Fruit fly (Drosophila melanogaster) whole organism, embryonic: ENCODE data around the gene CG9166.

ENCODE experiments used
- Atf3 ChIP-seq: fragments of 200-800 bp; sonication (Bioruptor generic); optimal IDR thresholded peaks from 3 replicates; lab custom pipeline; 2016; ENCODE audit warnings: missing biosample characterization, missing genetic modification characterization
- B-H2 ChIP-seq: fragments of 200-800 bp; sonication (Bioruptor generic); optimal IDR thresholded peaks from 2 replicates; lab custom pipeline; 2018; ENCODE audit warnings: missing biosample characterization, mild to moderate bottlenecking, missing genetic modification characterization
- C15 ChIP-seq: fragments of 200-800 bp; sonication (Bioruptor generic); IDR thresholded peaks from 3 replicates; pipeline ENCODE4 v1.3.6; 2022; ENCODE audit warnings: missing biosample characterization, missing genetic modification characterization
- CG11456 ChIP-seq: fragments of 200-800 bp; sonication (Bioruptor generic); IDR thresholded peaks from 3 replicates; pipeline ENCODE4 v1.3.6; 2022; ENCODE audit warnings: missing biosample characterization, missing genetic modification characterization
- CG11696 ChIP-seq: fragments of 200-800 bp; sonication (Bioruptor generic); IDR thresholded peaks from 2 replicates; pipeline ENCODE4 v1.3.6; 2022; ENCODE audit warnings: missing biosample characterization, missing genetic modification characterization
- CG1647 ChIP-seq: fragments of 200-800 bp; sonication (Bioruptor generic); optimal IDR thresholded peaks from 3 replicates; lab custom pipeline; 2016; ENCODE audit warnings: missing biosample characterization, missing genetic modification characterization
- CG17568 ChIP-seq: fragments of 200-800 bp; sonication (Bioruptor generic); optimal IDR thresholded peaks from 2 replicates; lab custom pipeline; 2018; ENCODE audit warnings: missing biosample characterization, mild to moderate bottlenecking, missing genetic modification characterization, moderate library complexity
- CG18476 ChIP-seq: fragments of 200-800 bp; sonication (Bioruptor generic); optimal IDR thresholded peaks from 2 replicates; lab custom pipeline; 2016; ENCODE audit warnings: missing biosample characterization, mild to moderate bottlenecking, missing genetic modification characterization
- CG4854 ChIP-seq: fragments of 200-800 bp; sonication (Bioruptor generic); optimal IDR thresholded peaks from 2 replicates; lab custom pipeline; 2016; ENCODE audit warnings: missing biosample characterization, missing genetic modification characterization, inconsistent platforms
- CG6813 ChIP-seq: fragments of 200-800 bp; sonication (Bioruptor generic); optimal IDR thresholded peaks from 2 replicates; lab custom pipeline; 2017; ENCODE audit warnings: missing biosample characterization, missing genetic modification characterization, mild to moderate bottlenecking, moderate library complexity, missing genetic modification reagents
- CG9932 ChIP-seq: fragments of 200-800 bp; sonication (Bioruptor generic); IDR thresholded peaks from 2 replicates; pipeline ENCODE4 v1.3.6; 2022; ENCODE audit warnings: missing biosample characterization, missing genetic modification characterization
- Drgx ChIP-seq: fragments of 200-800 bp; sonication (Bioruptor generic); IDR thresholded peaks from 2 replicates; pipeline ENCODE4 v1.3.6; 2022; ENCODE audit warnings: missing biosample characterization, missing genetic modification characterization
- E2f2 ChIP-seq: fragments of 200-800 bp; sonication (Bioruptor generic); IDR thresholded peaks from 2 replicates; pipeline ENCODE4 v1.3.6; 2022; ENCODE audit warnings: missing biosample characterization, missing genetic modification characterization
- Fer2 ChIP-seq: fragments of 200-800 bp; sonication (Bioruptor generic); optimal IDR thresholded peaks from 2 replicates; lab custom pipeline; 2018; ENCODE audit warnings: missing biosample characterization, mild to moderate bottlenecking, missing genetic modification characterization, moderate library complexity
- Kr ChIP-seq: fragments of 200-800 bp; sonication (Bioruptor generic); optimal IDR thresholded peaks from 2 replicates; lab custom pipeline; 2017; ENCODE audit warnings: missing biosample characterization, mild to moderate bottlenecking, missing genetic modification characterization
- MBD-R2 ChIP-seq: fragments of 200-800 bp; sonication (Bioruptor generic); IDR thresholded peaks from 2 replicates; pipeline ENCODE4 v1.3.6; 2022; ENCODE audit warnings: missing biosample characterization, missing genetic modification characterization
- Med ChIP-seq: fragments of 200-800 bp; sonication (Bioruptor generic); peaks from one replicate; lab custom pipeline; 2016; ENCODE audit warnings: missing biosample characterization, missing genetic modification characterization, mild to moderate bottlenecking, inconsistent platforms, moderate library complexity
- Mrtf ChIP-seq: fragments of 200-800 bp; sonication (Bioruptor generic); IDR thresholded peaks from 3 replicates; pipeline ENCODE4 v1.3.6; 2022; ENCODE audit warnings: missing biosample characterization, missing genetic modification characterization
- NC2α ChIP-seq: fragments of 200-800 bp; sonication (Bioruptor generic); optimal IDR thresholded peaks from 2 replicates; lab custom pipeline; 2016; ENCODE audit warnings: missing biosample characterization, missing genetic modification characterization
- NC2β ChIP-seq: fragments of 200-800 bp; sonication (Bioruptor generic); optimal IDR thresholded peaks from 2 replicates; lab custom pipeline; 2016; ENCODE audit warnings: missing biosample characterization, missing genetic modification characterization
- NK7.1 ChIP-seq: fragments of 200-800 bp; sonication (Bioruptor generic); optimal IDR thresholded peaks from 3 replicates; lab custom pipeline; 2016; ENCODE audit warnings: missing biosample characterization, missing genetic modification characterization
- Oli ChIP-seq: fragments of 200-800 bp; sonication (Bioruptor generic); optimal IDR thresholded peaks from 2 replicates; lab custom pipeline; 2018; ENCODE audit warnings: missing biosample characterization, mild to moderate bottlenecking, missing genetic modification characterization, moderate library complexity
- PHDP ChIP-seq: fragments of 200-800 bp; sonication (Bioruptor generic); optimal IDR thresholded peaks from 3 replicates; lab custom pipeline; 2018; ENCODE audit warnings: missing biosample characterization, mild to moderate bottlenecking, missing genetic modification characterization, moderate library complexity
- Usf ChIP-seq: fragments of 200-800 bp; sonication (Bioruptor generic); optimal IDR thresholded peaks from 2 replicates; lab custom pipeline; 2017; ENCODE audit warnings: missing genotype, missing biosample characterization, missing genetic modification characterization
- Xrp1 ChIP-seq: fragments of 200-800 bp; sonication (Bioruptor generic); IDR thresholded peaks from 2 replicates; pipeline ENCODE4 v1.3.6; 2022; ENCODE audit warnings: missing biosample characterization, missing genetic modification characterization
- amos ChIP-seq: fragments of 200-800 bp; sonication (Bioruptor generic); IDR thresholded peaks from 2 replicates; pipeline ENCODE4 v1.3.6; 2022; ENCODE audit warnings: missing biosample characterization, missing genetic modification characterization; ENCODE audit not compliant: partially characterized antibody
- az2 ChIP-seq: fragments of 200-800 bp; sonication (Bioruptor generic); optimal IDR thresholded peaks from 3 replicates; lab custom pipeline; 2016; ENCODE audit warnings: missing biosample characterization, missing genetic modification characterization
- br ChIP-seq: fragments of >200 bp; optimal IDR thresholded peaks from 2 replicates; lab custom pipeline; 2017
- bsh ChIP-seq, 2 experiments: fragments of 200-800 bp; sonication (Bioruptor generic); optimal IDR thresholded peaks; 2 replicates each; lab custom pipeline; 2017 to 2018; ENCODE audit warnings: mild to moderate bottlenecking in 2 of 2, missing biosample characterization in 2 of 2, missing genetic modification characterization in 2 of 2, moderate library complexity in 1 of 2
- chinmo ChIP-seq: fragments of 200-800 bp; sonication (Bioruptor generic); IDR thresholded peaks from 4 replicates; pipeline ENCODE4 v1.3.6; 2022; ENCODE audit warnings: missing biosample characterization, missing genetic modification characterization; ENCODE audit not compliant: partially characterized antibody
- dati ChIP-seq: fragments of 200-800 bp; sonication (Bioruptor generic); IDR thresholded peaks from 2 replicates; pipeline ENCODE4 v1.3.6; 2022; ENCODE audit warnings: missing biosample characterization, missing genetic modification characterization
- dimm ChIP-seq: fragments of 200-800 bp; sonication (Bioruptor generic); IDR thresholded peaks from 2 replicates; pipeline ENCODE4 v1.3.6; 2022; ENCODE audit warnings: missing biosample characterization, missing genetic modification characterization
- fru ChIP-seq: fragments of >200 bp; optimal IDR thresholded peaks from 2 replicates; lab custom pipeline; 2017
- fu2 ChIP-seq: fragments of 200-800 bp; sonication (Bioruptor generic); optimal IDR thresholded peaks from 2 replicates; lab custom pipeline; 2016; ENCODE audit warnings: missing biosample characterization, missing genetic modification characterization
- grau ChIP-seq: fragments of 200-800 bp; optimal IDR thresholded peaks from 3 replicates; lab custom pipeline; 2019; ENCODE audit warnings: missing biosample characterization, mild to moderate bottlenecking, missing genetic modification characterization, moderate library complexity
- hbn ChIP-seq: fragments of 200-800 bp; sonication (Bioruptor generic); IDR thresholded peaks from 2 replicates; pipeline ENCODE4 v1.3.6; 2022; ENCODE audit warnings: missing biosample characterization, missing genetic modification characterization; ENCODE audit not compliant: partially characterized antibody
- hth ChIP-seq: fragments of >200 bp; optimal IDR thresholded peaks from 2 replicates; lab custom pipeline; 2017; ENCODE audit warnings: inconsistent platforms
- klu ChIP-seq: fragments of 200-800 bp; sonication (Bioruptor generic); IDR thresholded peaks from 2 replicates; pipeline ENCODE4 v1.3.6; 2022; ENCODE audit warnings: missing biosample characterization, missing genetic modification characterization
- nerfin-2 ChIP-seq: fragments of 200-800 bp; sonication (Bioruptor generic); IDR thresholded peaks from 2 replicates; pipeline ENCODE4 v1.3.6; 2022; ENCODE audit warnings: missing biosample characterization, missing genetic modification characterization; ENCODE audit not compliant: partially characterized antibody
- pan ChIP-seq, 4 experiments: fragments of >200 bp in 3 of 4; fragments of 200-800 bp in 1 of 4; sonication (Bioruptor generic) in 1 of 4; optimal IDR thresholded peaks in 3 of 4; IDR thresholded peaks in 1 of 4; 2 replicates each; pipeline versions ENCODE4 v1.3.6 to Lab custom; 2017 to 2022; ENCODE audit warnings: missing biosample characterization in 2 of 4, missing genetic modification characterization in 2 of 4, mixed read lengths in 1 of 4
- pb ChIP-seq: fragments of 200-800 bp; sonication (Bioruptor generic); optimal IDR thresholded peaks from 3 replicates; lab custom pipeline; 2016; ENCODE audit warnings: missing biosample characterization, missing genetic modification characterization
- pita ChIP-seq: fragments of 200-800 bp; sonication (Bioruptor generic); optimal IDR thresholded peaks from 2 replicates; lab custom pipeline; 2017; ENCODE audit warnings: missing biosample characterization, mild to moderate bottlenecking, missing genetic modification characterization
- sqz ChIP-seq: fragments of 200-800 bp; sonication (Bioruptor generic); optimal IDR thresholded peaks from 3 replicates; lab custom pipeline; 2018; ENCODE audit warnings: missing biosample characterization, mild to moderate bottlenecking, missing genetic modification characterization
- tio ChIP-seq: fragments of 200-800 bp; sonication (Bioruptor generic); optimal IDR thresholded peaks from 2 replicates; lab custom pipeline; 2017; ENCODE audit warnings: missing biosample characterization, missing genetic modification characterization, inconsistent platforms
- tx ChIP-seq: fragments of 200-800 bp; sonication (Bioruptor generic); optimal IDR thresholded peaks from 2 replicates; lab custom pipeline; 2016; ENCODE audit warnings: missing biosample characterization, missing genetic modification characterization
- vfl ChIP-seq: fragments of 200-800 bp; sonication (Bioruptor generic); optimal IDR thresholded peaks from 2 replicates; lab custom pipeline; 2016; ENCODE audit warnings: missing biosample characterization, missing genetic modification characterization
- wek ChIP-seq: fragments of 200-800 bp; sonication (Bioruptor generic); optimal IDR thresholded peaks from 3 replicates; lab custom pipeline; 2018; ENCODE audit warnings: missing biosample characterization, mild to moderate bottlenecking, missing genetic modification characterization, moderate library complexity
- zen ChIP-seq: fragments of 200-800 bp; sonication (Bioruptor generic); optimal IDR thresholded peaks from 3 replicates; lab custom pipeline; 2018; ENCODE audit warnings: missing biosample characterization, mild to moderate bottlenecking, missing genetic modification characterization, moderate library complexity
- zen2 ChIP-seq: fragments of 200-800 bp; sonication (Bioruptor generic); IDR thresholded peaks from 3 replicates; pipeline ENCODE4 v1.3.6; 2022; ENCODE audit warnings: missing biosample characterization, missing genetic modification characterization; ENCODE audit not compliant: partially characterized antibody

CG9166 gene

DNA sequence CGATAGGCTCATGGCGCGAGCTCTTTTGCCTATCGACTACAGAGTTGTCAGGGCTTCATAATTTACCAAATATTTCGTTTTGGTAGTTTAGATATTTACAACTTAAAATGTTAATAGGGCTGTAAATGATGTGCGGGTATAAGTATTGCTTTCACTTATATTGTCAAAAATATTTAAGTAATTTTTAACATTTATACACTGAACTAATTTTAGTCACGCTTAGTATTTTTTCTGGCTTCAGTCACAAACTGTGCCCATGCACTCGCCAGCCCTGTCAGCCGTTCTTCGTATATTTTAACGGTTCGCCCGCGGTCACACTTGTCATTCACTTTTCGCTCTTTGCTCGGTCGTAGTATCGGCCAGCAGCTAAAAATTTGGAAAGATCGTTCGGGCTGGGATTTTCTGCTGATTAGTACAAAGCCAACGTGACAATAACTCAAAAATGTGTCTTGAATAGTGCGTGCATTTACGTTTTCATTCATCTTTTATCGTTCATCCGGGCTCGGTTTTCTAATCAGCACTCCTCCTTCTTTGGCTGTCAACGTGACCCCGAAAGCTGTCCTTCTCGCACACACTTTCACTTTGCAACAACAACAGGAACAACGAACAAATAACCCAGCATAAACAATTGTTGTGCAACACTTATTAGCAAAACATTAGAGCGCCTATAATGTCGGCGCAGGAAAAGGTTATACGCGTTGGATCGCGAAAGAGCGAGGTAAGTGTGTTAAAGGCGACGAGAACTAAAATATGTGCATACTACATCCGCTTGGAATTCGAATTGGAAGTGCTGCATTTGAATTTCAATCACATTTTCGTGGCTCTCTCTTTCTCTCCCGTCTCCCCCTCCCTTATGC, 16.1 kb upstream of the CG9166 start, which contains the start of the genes Hmbs and CG2211 (continued):
- no peak for TF ChIP-seq Kr
- peak; percentile 86 for TF ChIP-seq PHDP (tag; lab: Kevin White, UChicago)
- peak; percentile 85 for TF ChIP-seq vfl (GFP tag; lab: Kevin White, UChicago)
- peak; percentile 87 for TF ChIP-seq tx (GFP tag; lab: Kevin White, UChicago)
- TF ChIP-seq NC2β (GFP tag; lab: Kevin White, UChicago): peak; percentile 90
- TF ChIP-seq hbn (GFP tag; lab: Robert Waterston, UW): no peak; the same call in 1 of the 2 replicates
- no peak for TF ChIP-seq fru (lab: Kevin White, UChicago)
- peak; percentile 77 for TF ChIP-seq E2f2 (GFP tag; lab: Robert Waterston, UW)
- peak; percentile 58 for TF ChIP-seq NK7.1 (GFP tag; lab: Kevin White, UChicago)
- peak; percentile 82 for TF ChIP-seq NC2α (GFP tag; lab: Kevin White, UChicago)
- TF ChIP-seq hth (lab: Kevin White, UChicago): no peak
- TF ChIP-seq pb (GFP tag; lab: Kevin White, UChicago): peak; percentile 18
- peak; percentile 87 for TF ChIP-seq zen (tag; lab: Kevin White, UChicago)
- TF ChIP-seq CG11456: peak; percentile 87; the same call in 2 of the 3 replicates
- TF ChIP-seq pita (GFP tag; lab: Kevin White, UChicago): no peak
- TF ChIP-seq B-H2: peak; percentile 90
- TF ChIP-seq CG1647 (GFP tag; lab: Kevin White, UChicago): peak; percentile 81
- 0 out of 2 replicates have a peak, but pooled peaks have one; percentile 30 for TF ChIP-seq dimm (GFP tag; lab: Robert Waterston, UW)
- TF ChIP-seq Usf (GFP tag; lab: Kevin White, UChicago): peak; percentile 72
- TF ChIP-seq br (lab: Kevin White, UChicago): no peak
- peak; percentile 98 for TF ChIP-seq Med
- TF ChIP-seq CG17568 (GFP tag; lab: Kevin White, UChicago): no peak
- TF ChIP-seq C15 (GFP tag; lab: Robert Waterston, UW): peak; percentile 72; the same call in 1 of the 3 replicates
- no peak for TF ChIP-seq tio
- TF ChIP-seq zen2 (GFP tag; lab: Robert Waterston, UW): no peak
- peak; percentile 79 for TF ChIP-seq CG6813 (GFP tag; lab: Kevin White, UChicago)
- TF ChIP-seq CG9932: peak; percentile 94
- peak; percentile 91 for TF ChIP-seq az2 (GFP tag; lab: Kevin White, UChicago)
- TF ChIP-seq Mrtf (GFP tag; lab: Robert Waterston, UW): peak; percentile 86
- TF ChIP-seq CG11696 (GFP tag; lab: Robert Waterston, UW): peak; percentile 73
- TF ChIP-seq fu2 (GFP tag; lab: Kevin White, UChicago): peak; percentile 84
- peak; percentile 89 for TF ChIP-seq Xrp1 (GFP tag; lab: Robert Waterston, UW)
- peak; percentile 50 for TF ChIP-seq amos (GFP tag; lab: Robert Waterston, UW)
- peak; percentile 28 for TF ChIP-seq wek (GFP tag; lab: Kevin White, UChicago)
- peak; percentile 77 for TF ChIP-seq klu
- peak; percentile 80 for TF ChIP-seq Atf3 (GFP tag; lab: Kevin White, UChicago)
- peak; percentile 73 for TF ChIP-seq Oli
- TF ChIP-seq CG18476 (GFP tag; lab: Kevin White, UChicago): peak; percentile 87
- TF ChIP-seq dati: no peak
- peak in 1 of 2 experiments; percentile 82 for TF ChIP-seq bsh (GFP tag; optimal IDR thresholded peaks at IDR 0.05; lab: Kevin White, UChicago)
- TF ChIP-seq Drgx: peak; percentile 79
- TF ChIP-seq chinmo (GFP tag; lab: Robert Waterston, UW): 0 out of 4 replicates have a peak, but pooled peaks have one; percentile 39
- peak; percentile 82 for TF ChIP-seq Fer2 (tag; lab: Kevin White, UChicago)
- peak; percentile 86 for TF ChIP-seq CG4854 (GFP tag; lab: Kevin White, UChicago)
- TF ChIP-seq sqz (GFP tag; lab: Kevin White, UChicago): no peak
- peak; percentile 86 for TF ChIP-seq grau (tag; lab: Kevin White, UChicago)
- peak; percentile 82 for TF ChIP-seq MBD-R2 (GFP tag; lab: Robert Waterston, UW)
- TF ChIP-seq nerfin-2 (GFP tag; lab: Robert Waterston, UW): no peak
- no peak for TF ChIP-seq pan (optimal IDR thresholded peaks at IDR 0.05; lab: Kevin White, UChicago)
- TF ChIP-seq pan (GFP tag; optimal IDR thresholded peaks at IDR 0.05 in 1 of 2, IDR thresholded peaks at IDR 0.05 in 1 of 2): peak in 1 of 2 experiments; percentile 89
